Worm (Caenorhabditis elegans): ENCODE measurements around the gene ZK1067.4.

ZK1067.4 gene

ce11 chrII:9211684-9212083, 1.5 kb downstream of the ZK1067.4 start (continued):
- no peak for TF ChIP-seq cebp-2 (GFP tag; IDR thresholded peaks at IDR 0.05)
- TF ChIP-seq B0261.1 (tag; optimal IDR thresholded peaks at IDR 0.05) = peak; percentile 82
- TF ChIP-seq bed-2 (GFP tag; IDR thresholded peaks at IDR 0.05) = no peak
- peak; percentile 71; the same call in 1 of the 2 replicates for TF ChIP-seq lin-26 (GFP tag; IDR thresholded peaks at IDR 0.05)
- peak; percentile 16 for TF ChIP-seq mxl-1 (tag; optimal IDR thresholded peaks at IDR 0.05)
- TF ChIP-seq madf-6 (GFP tag; IDR thresholded peaks at IDR 0.05) = peak; percentile 86
- TF ChIP-seq die-1 (tag; optimal IDR thresholded peaks at IDR 0.05) = peak; percentile 69
- peak; percentile 62 for TF ChIP-seq attf-3 (GFP tag; conservative IDR thresholded peaks at IDR 0.05)
- TF ChIP-seq Y56A3A.18 (GFP tag; IDR thresholded peaks at IDR 0.05) = 0 out of 2 replicates have a peak, but pooled peaks have one; percentile 47
- peak; percentile 81 for TF ChIP-seq him-1 (tag; optimal IDR thresholded peaks at IDR 0.05)
- no peak for TF ChIP-seq bed-1 (GFP tag; IDR thresholded peaks at IDR 0.05)
- TF ChIP-seq pha-4 (tag; optimal IDR thresholded peaks at IDR 0.05) = no peak
- TF ChIP-seq lin-35 (GFP tag; optimal IDR thresholded peaks at IDR 0.05) = no peak
- TF ChIP-seq hrde-1 (tag; optimal IDR thresholded peaks at IDR 0.05; ENCODE audit: borderline replicate concordance) = peak; percentile 19
- 0 out of 2 replicates have a peak, but pooled peaks have one; percentile 35 for TF ChIP-seq pbrm-1 (GFP tag; IDR thresholded peaks at IDR 0.05)
- TF ChIP-seq madf-10 (tag; optimal IDR thresholded peaks at IDR 0.05) = peak; percentile 26
- no peak for TF ChIP-seq gei-17 (GFP tag; optimal IDR thresholded peaks at IDR 0.05)

ce11 chrII:9213055-9213708, 3.0 kb downstream of the ZK1067.4 start, which contains the start of gene znfx-1:
Gene znfx-1, plus strand, starts transcription at chrII:9213658.
- peak; percentile 85 for TF ChIP-seq D2030.7 (GFP tag; IDR thresholded peaks at IDR 0.05)
- no peak for TF ChIP-seq fkh-3 (tag; optimal IDR thresholded peaks at IDR 0.05)
- TF ChIP-seq madf-10 (tag; optimal IDR thresholded peaks at IDR 0.05) = no peak
- no peak for TF ChIP-seq hlh-26 (GFP tag; conservative IDR thresholded peaks at IDR 0.05)
- no peak for TF ChIP-seq lin-26 (GFP tag; IDR thresholded peaks at IDR 0.05)
- no peak for TF ChIP-seq T26A5.8 (tag; optimal IDR thresholded peaks at IDR 0.05)
- TF ChIP-seq F39B2.1 (GFP tag; IDR thresholded peaks at IDR 0.05) = no peak
- no peak for TF ChIP-seq ztf-28 (GFP tag; IDR thresholded peaks at IDR 0.05)
- TF ChIP-seq K12H6.12 (tag; optimal IDR thresholded peaks at IDR 0.05) = no peak
- no peak for TF ChIP-seq him-1 (tag; optimal IDR thresholded peaks at IDR 0.05)
- TF ChIP-seq let-607 (tag; optimal IDR thresholded peaks at IDR 0.05) = no peak
- no peak for TF ChIP-seq cebp-1 (GFP tag; IDR thresholded peaks at IDR 0.05)
- TF ChIP-seq cebp-1 (tag; optimal IDR thresholded peaks at IDR 0.05) = no peak
- no peak for TF ChIP-seq ceh-79 (tag; optimal IDR thresholded peaks at IDR 0.05)
- TF ChIP-seq ztf-26 (tag; optimal IDR thresholded peaks at IDR 0.05) = no peak
- TF ChIP-seq xnd-1 (tag; optimal IDR thresholded peaks at IDR 0.05) = peak; percentile 90
- TF ChIP-seq efl-1 (GFP tag; optimal IDR thresholded peaks at IDR 0.05) = peak; percentile 93
- no peak for TF ChIP-seq nhr-179 (tag; optimal IDR thresholded peaks at IDR 0.05)
- TF ChIP-seq F52B5.7 (tag; optimal IDR thresholded peaks at IDR 0.05) = no peak
- TF ChIP-seq attf-6 (GFP tag; IDR thresholded peaks at IDR 0.05) = no peak
- TF ChIP-seq lin-35 (GFP tag; optimal IDR thresholded peaks at IDR 0.05) = no peak
- TF ChIP-seq akir-1 (GFP tag; optimal IDR thresholded peaks at IDR 0.05) = no peak
- no peak for TF ChIP-seq ztf-25 (GFP tag; IDR thresholded peaks at IDR 0.05)
- no peak for TF ChIP-seq hmg-1.2 (GFP tag; IDR thresholded peaks at IDR 0.05)
- TF ChIP-seq F22D6.2 (tag; optimal IDR thresholded peaks at IDR 0.05) = no peak
- TF ChIP-seq F55B11.4 (tag; optimal IDR thresholded peaks at IDR 0.05; ENCODE audit: borderline replicate concordance, insufficient read depth) = no peak
- TF ChIP-seq dox-1 (GFP tag; IDR thresholded peaks at IDR 0.05) = 0 out of 2 replicates have a peak, but pooled peaks have one; percentile 24
- TF ChIP-seq F33H1.4 (GFP tag; IDR thresholded peaks at IDR 0.05) = peak; percentile 96
- no peak for TF ChIP-seq lin-40 (tag; optimal IDR thresholded peaks at IDR 0.05)
- peak; percentile 44 for TF ChIP-seq lin-54 (GFP tag; optimal IDR thresholded peaks at IDR 0.05)
- no peak for TF ChIP-seq bed-2 (GFP tag; IDR thresholded peaks at IDR 0.05)
- no peak for TF ChIP-seq tlf-1 (GFP tag; optimal IDR thresholded peaks at IDR 0.05)
- TF ChIP-seq Y53G8AR.9 (GFP tag; conservative IDR thresholded peaks at IDR 0.05) = 0 out of 2 replicates have a peak, but pooled peaks have one; percentile 24
- no peak for TF ChIP-seq athp-1 (tag; optimal IDR thresholded peaks at IDR 0.05)
- no peak for TF ChIP-seq die-1 (tag; optimal IDR thresholded peaks at IDR 0.05)
- TF ChIP-seq F37B4.10 (GFP tag; IDR thresholded peaks at IDR 0.05) = no peak

All from whole organism, young adult.